Worm (Caenorhabditis elegans): ENCODE data around the gene T05B9.2.
A peak's percentile ranks its signal among the peaks of the same experiment; 100 is the strongest.

Gene T05B9.2

DNA sequence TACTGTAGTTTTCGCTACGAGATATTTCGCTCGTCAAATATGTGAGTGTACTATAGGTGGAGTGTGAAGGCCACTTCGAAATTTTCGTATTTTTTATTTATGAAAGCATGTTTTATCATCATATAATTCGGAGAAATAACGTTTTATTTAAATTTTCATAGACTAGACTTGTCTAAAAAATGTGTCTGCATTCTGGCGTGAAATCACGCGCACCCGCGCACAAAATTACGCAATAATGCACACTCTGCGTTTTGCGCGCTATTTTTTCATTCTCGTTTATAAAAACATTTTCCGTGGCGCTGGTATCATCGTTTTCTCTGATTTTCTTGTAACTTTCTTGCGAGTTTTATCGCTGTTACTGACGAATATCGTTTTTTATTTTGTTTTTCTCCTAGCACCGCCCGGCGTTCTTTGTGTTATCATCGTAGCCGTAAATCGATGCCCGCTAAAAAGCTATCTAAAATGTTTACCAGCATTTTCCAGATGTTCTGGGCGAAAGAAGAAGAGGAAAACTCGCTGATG, 41.6 kb downstream of the T05B9.2 start, which contains the start of gene saps-1:
Gene saps-1, plus strand, starts transcription at position 472 of the 522 bp plus-strand sequence.
- TF ChIP-seq sea-2 (GFP tag; optimal IDR thresholded peaks at IDR 0.05) (no peak), elt-2 (tag; optimal IDR thresholded peaks at IDR 0.05) (peak; percentile 6), elt-3 (tag; optimal IDR thresholded peaks at IDR 0.05) (no peak), pqm-1 (tag; optimal IDR thresholded peaks at IDR 0.05) (no peak), fkh-2 (tag; optimal IDR thresholded peaks at IDR 0.05) (no peak), ztf-4 (tag; optimal IDR thresholded peaks at IDR 0.05) (no peak), fos-1 (tag; optimal IDR thresholded peaks at IDR 0.05) (no peak), lin-15B (tag; optimal IDR thresholded peaks at IDR 0.05) (no peak), nfya-1 (tag; optimal IDR thresholded peaks at IDR 0.05; ENCODE audit: insufficient read depth) (no peak), tbx-2 (tag; optimal IDR thresholded peaks at IDR 0.05) (no peak), snpc-4 (tag; optimal IDR thresholded peaks at IDR 0.05) (no peak), ama-1 (optimal IDR thresholded peaks at IDR 0.05) (no peak), ZK546.5 (tag; optimal IDR thresholded peaks at IDR 0.05) (no peak), nhr-237 (tag; optimal IDR thresholded peaks at IDR 0.05) (no peak), nhr-23 (tag; optimal IDR thresholded peaks at IDR 0.05) (no peak), egl-5 (tag; optimal IDR thresholded peaks at IDR 0.05) (no peak), nhr-67 (tag; optimal IDR thresholded peaks at IDR 0.05) (no peak), nhr-43 (tag; optimal IDR thresholded peaks at IDR 0.05; ENCODE audit: poor library complexity, severe bottlenecking) (no peak), hmg-11 (tag; optimal IDR thresholded peaks at IDR 0.05) (peak; percentile 35), unc-62 (GFP tag; optimal IDR thresholded peaks at IDR 0.05) (no peak), fkh-10 (GFP tag; optimal IDR thresholded peaks at IDR 0.05) (no peak), pha-4 (tag; optimal IDR thresholded peaks at IDR 0.05) (peak; percentile 3), daf-12 (tag; optimal IDR thresholded peaks at IDR 0.05) (no peak)

DNA sequence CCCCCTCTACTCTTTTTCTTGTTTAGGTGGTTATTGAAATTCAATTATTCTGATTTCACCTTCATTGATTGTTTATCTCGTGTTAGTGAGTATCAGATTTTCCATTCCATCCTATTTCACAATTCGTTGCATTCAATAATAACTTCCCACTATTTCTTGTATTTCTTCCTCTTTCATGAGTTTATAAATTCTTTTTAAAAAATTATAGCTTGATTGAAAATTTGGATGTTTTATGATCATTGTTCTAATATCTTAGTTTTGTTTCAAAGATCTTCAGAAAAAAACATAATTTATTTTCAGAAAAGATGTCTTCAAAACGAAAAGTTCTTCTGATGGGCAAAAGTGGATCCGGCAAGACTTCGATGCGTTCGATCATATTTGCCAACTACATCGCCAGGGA, 45.4 kb downstream of the T05B9.2 start, which contains the start of gene raga-1:
Gene raga-1, plus strand, starts transcription at position 301 of the 400 bp plus-strand sequence.
- TF ChIP-seq snpc-4 (tag; optimal IDR thresholded peaks at IDR 0.05) (no peak), nhr-77 (tag; optimal IDR thresholded peaks at IDR 0.05) (no peak), ztf-11 (tag; optimal IDR thresholded peaks at IDR 0.05) (no peak), egl-5 (tag; optimal IDR thresholded peaks at IDR 0.05) (no peak), daf-12 (tag; optimal IDR thresholded peaks at IDR 0.05) (no peak), pha-4 (tag; optimal IDR thresholded peaks at IDR 0.05) (no peak), nhr-76 (tag; optimal IDR thresholded peaks at IDR 0.05) (no peak), mdl-1 (tag; optimal IDR thresholded peaks at IDR 0.05) (no peak), nhr-237 (tag; optimal IDR thresholded peaks at IDR 0.05) (no peak), nhr-12 (tag; optimal IDR thresholded peaks at IDR 0.05) (no peak), ama-1 (optimal IDR thresholded peaks at IDR 0.05) (no peak), ceh-28 (tag; optimal IDR thresholded peaks at IDR 0.05) (no peak)

DNA sequence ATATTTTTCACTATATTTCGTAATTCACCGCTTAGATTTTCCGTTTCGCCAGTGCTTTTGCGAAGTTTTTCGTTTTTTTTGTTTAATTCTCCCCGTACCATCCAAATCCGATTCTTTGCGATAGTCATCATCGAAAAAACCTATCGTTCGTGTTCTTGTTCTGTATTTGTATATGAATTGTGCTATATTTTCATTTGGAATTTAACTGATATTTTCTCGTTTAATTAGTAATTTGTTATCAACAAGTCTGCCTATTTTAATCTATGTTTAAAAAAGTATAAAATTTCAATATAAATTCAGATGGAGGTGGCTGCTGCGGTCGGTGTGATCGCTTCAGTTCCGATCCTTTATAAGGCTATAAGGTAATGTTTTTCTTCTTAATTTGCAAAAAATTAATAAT, 47.0 kb downstream of the T05B9.2 start, which contains the start of gene samp-1:
Gene samp-1, plus strand, starts transcription at position 301 of the 400 bp plus-strand sequence.
- TF ChIP-seq pha-4 (tag; optimal IDR thresholded peaks at IDR 0.05) (no peak), ZK546.5 (tag; optimal IDR thresholded peaks at IDR 0.05) (no peak), egl-5 (tag; optimal IDR thresholded peaks at IDR 0.05) (no peak), zag-1 (tag; optimal IDR thresholded peaks at IDR 0.05) (no peak), nhr-77 (tag; optimal IDR thresholded peaks at IDR 0.05) (no peak), nhr-25 (tag; optimal IDR thresholded peaks at IDR 0.05) (no peak), ama-1 (optimal IDR thresholded peaks at IDR 0.05) (no peak), R02D3.7 (tag; optimal IDR thresholded peaks at IDR 0.05) (no peak), ceh-28 (tag; optimal IDR thresholded peaks at IDR 0.05) (no peak), fkh-2 (tag; optimal IDR thresholded peaks at IDR 0.05) (no peak), ztf-4 (tag; optimal IDR thresholded peaks at IDR 0.05) (no peak), lsy-12 (tag; optimal IDR thresholded peaks at IDR 0.05) (no peak), eor-1 (tag; optimal IDR thresholded peaks at IDR 0.05) (no peak), mml-1 (tag; optimal IDR thresholded peaks at IDR 0.05) (no peak), pqm-1 (tag; optimal IDR thresholded peaks at IDR 0.05) (no peak), sea-2 (GFP tag; optimal IDR thresholded peaks at IDR 0.05) (no peak), lin-15B (tag; optimal IDR thresholded peaks at IDR 0.05) (no peak), snpc-4 (tag; optimal IDR thresholded peaks at IDR 0.05) (no peak), nhr-12 (tag; optimal IDR thresholded peaks at IDR 0.05) (no peak)
